Fruit fly (Drosophila melanogaster): ENCODE results near the gene CG18213.

CG18213 gene

dm6 chr3R:17054528-17054927 lies 14.5 kb upstream of the CG18213 start:
- no peak for TF ChIP-seq CG9705 (GFP tag; optimal IDR thresholded peaks at IDR 0.05)
- no peak for TF ChIP-seq Jra (GFP tag; optimal IDR thresholded peaks at IDR 0.05)
- TF ChIP-seq Rel (GFP tag; optimal IDR thresholded peaks at IDR 0.05): no peak
- TF ChIP-seq Rel (tag; optimal IDR thresholded peaks at IDR 0.05): no peak
- no peak for TF ChIP-seq Hr83 (GFP tag; optimal IDR thresholded peaks at IDR 0.05; ENCODE audit: poor library complexity, severe bottlenecking)
- TF ChIP-seq tai (GFP tag; optimal IDR thresholded peaks at IDR 0.05): no peak
- no peak for TF ChIP-seq GATAd (GFP tag; optimal IDR thresholded peaks at IDR 0.05)
- no peak for TF ChIP-seq Abd-B (GFP tag; optimal IDR thresholded peaks at IDR 0.05)
- no peak for TF ChIP-seq Hr78 (GFP tag; optimal IDR thresholded peaks at IDR 0.05)
- no peak for TF ChIP-seq brk (GFP tag; optimal IDR thresholded peaks at IDR 0.05)
- TF ChIP-seq OdsH (GFP tag; optimal IDR thresholded peaks at IDR 0.05): no peak
- no peak for TF ChIP-seq ey (GFP tag; optimal IDR thresholded peaks at IDR 0.05)
- TF ChIP-seq br (GFP tag; optimal IDR thresholded peaks at IDR 0.05): no peak

dm6 chr3R:17053415-17054177 lies 13.6 kb upstream of the CG18213 start, which contains the start of gene Dad:
TSS of gene Dad (plus strand) at chr3R:17054007.
- no peak for TF ChIP-seq CG9705 (GFP tag; optimal IDR thresholded peaks at IDR 0.05)
- no peak for TF ChIP-seq Jra (GFP tag; optimal IDR thresholded peaks at IDR 0.05)
- TF ChIP-seq Hr78 (GFP tag; optimal IDR thresholded peaks at IDR 0.05): no peak
- peak; percentile 8 for TF ChIP-seq CrebA (GFP tag; optimal IDR thresholded peaks at IDR 0.05; ENCODE audit: borderline replicate concordance)
- no peak for TF ChIP-seq Mio (GFP tag; optimal IDR thresholded peaks at IDR 0.05)
- TF ChIP-seq Sp1 (GFP tag; optimal IDR thresholded peaks at IDR 0.05): peak; percentile 34
- TF ChIP-seq rgr (GFP tag; optimal IDR thresholded peaks at IDR 0.05): peak; percentile 78
- TF ChIP-seq Myc (optimal IDR thresholded peaks at IDR 0.05): no peak
- TF ChIP-seq tai (GFP tag; optimal IDR thresholded peaks at IDR 0.05): peak; percentile 55
- no peak for TF ChIP-seq usp (GFP tag; optimal IDR thresholded peaks at IDR 0.05)
- TF ChIP-seq lola (GFP tag; optimal IDR thresholded peaks at IDR 0.05): no peak
- peak; percentile 51 for TF ChIP-seq Hr83 (GFP tag; optimal IDR thresholded peaks at IDR 0.05; ENCODE audit: poor library complexity, severe bottlenecking)
- TF ChIP-seq CG32264 (GFP tag; optimal IDR thresholded peaks at IDR 0.05): peak; percentile 1
- peak; percentile 48 for TF ChIP-seq Hnf4 (GFP tag; optimal IDR thresholded peaks at IDR 0.05)
- TF ChIP-seq Dfd (GFP tag; optimal IDR thresholded peaks at IDR 0.05): no peak
- TF ChIP-seq foxo (GFP tag; optimal IDR thresholded peaks at IDR 0.05): peak in 1 of 2 experiments; percentile 71
- TF ChIP-seq pan (optimal IDR thresholded peaks at IDR 0.05): no peak
- no peak for TF ChIP-seq GATAd (GFP tag; optimal IDR thresholded peaks at IDR 0.05)
- peak; percentile 49 for TF ChIP-seq sage (GFP tag; optimal IDR thresholded peaks at IDR 0.05)
- peak; percentile 66 for TF ChIP-seq Dif (GFP tag; optimal IDR thresholded peaks at IDR 0.05; ENCODE audit: partially characterized antibody)
- TF ChIP-seq dl (GFP tag; optimal IDR thresholded peaks at IDR 0.05; ENCODE audit: insufficient read depth in 1 of 2, partially characterized antibody in 2 of 2): peak; percentile 53 to 70
- peak; percentile 83 for TF ChIP-seq h (GFP tag; optimal IDR thresholded peaks at IDR 0.05)
- TF ChIP-seq dmrt93B (GFP tag; optimal IDR thresholded peaks at IDR 0.05): no peak
- TF ChIP-seq jim (GFP tag; optimal IDR thresholded peaks at IDR 0.05): no peak
- peak; percentile 10 for TF ChIP-seq Rel (GFP tag; optimal IDR thresholded peaks at IDR 0.05)
- TF ChIP-seq Rel (tag; optimal IDR thresholded peaks at IDR 0.05): peak; percentile 8
- TF ChIP-seq br (GFP tag; optimal IDR thresholded peaks at IDR 0.05): peak; percentile 75
- no peak for TF ChIP-seq dsf (GFP tag; optimal IDR thresholded peaks at IDR 0.05; ENCODE audit: borderline replicate concordance)
- no peak for TF ChIP-seq psq (GFP tag; optimal IDR thresholded peaks at IDR 0.05)
- TF ChIP-seq ey (GFP tag; optimal IDR thresholded peaks at IDR 0.05): peak; percentile 49
- TF ChIP-seq N (GFP tag; optimal IDR thresholded peaks at IDR 0.05): no peak
- TF ChIP-seq sv (GFP tag; optimal IDR thresholded peaks at IDR 0.05): no peak
- TF ChIP-seq OdsH (GFP tag; optimal IDR thresholded peaks at IDR 0.05): peak; percentile 49
- no peak for TF ChIP-seq woc (GFP tag; optimal IDR thresholded peaks at IDR 0.05)
- peak; percentile 69 for TF ChIP-seq fru (GFP tag; optimal IDR thresholded peaks at IDR 0.05)
- TF ChIP-seq Vsx2 (GFP tag; optimal IDR thresholded peaks at IDR 0.05; ENCODE audit: partially characterized antibody): peak; percentile 20
- TF ChIP-seq HLH106 (tag; optimal IDR thresholded peaks at IDR 0.05): peak; percentile 55
- no peak for TF ChIP-seq Abd-B (GFP tag; optimal IDR thresholded peaks at IDR 0.05)
- TF ChIP-seq brk (GFP tag; optimal IDR thresholded peaks at IDR 0.05): peak; percentile 64

All from whole organism, wandering third instar larva.